Fruit fly (Drosophila melanogaster) whole organism: ENCODE data around the gene CG13063.

Experiments used
- EcR ChIP-seq, 2 experiments: fragments of >200 bp; optimal IDR thresholded peaks; 2 replicates each; lab custom pipeline; 2017; ENCODE audit warnings: missing biosample characterization in 2 of 2, missing genetic modification characterization in 2 of 2, missing genetic modification reagents in 2 of 2
- pan ChIP-seq: fragments of >200 bp; optimal IDR thresholded peaks from 2 replicates; lab custom pipeline; 2017
- usp ChIP-seq: fragments of >200 bp; optimal IDR thresholded peaks from 2 replicates; lab custom pipeline; 2017; ENCODE audit warnings: missing biosample characterization, missing genetic modification characterization, mixed read lengths

DNA sequence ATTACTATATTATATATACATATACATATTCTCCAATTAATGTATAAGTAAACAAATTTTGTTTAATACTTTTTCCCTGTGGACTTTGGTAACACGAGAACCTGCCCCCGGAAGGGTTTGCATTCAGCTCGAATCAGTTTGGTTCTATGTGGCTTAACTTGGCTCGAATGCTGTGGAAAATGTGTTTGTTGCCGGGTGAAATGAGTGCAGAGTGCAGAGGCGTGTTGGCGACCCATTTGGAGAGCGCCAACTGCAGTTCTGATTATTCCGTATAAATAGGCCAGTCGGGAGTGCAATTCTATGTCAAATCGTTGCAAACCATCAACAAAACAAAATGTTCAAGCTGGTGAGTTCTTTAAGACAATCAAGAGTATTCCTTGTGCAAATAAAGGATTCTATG, 11.3 kb downstream of the CG13063 start, which contains the start of gene Nplp3:
- no peak for TF ChIP-seq pan
- no peak for TF ChIP-seq usp (GFP tag; lab: Kevin White, UChicago)
- TF ChIP-seq EcR (GFP tag; optimal IDR thresholded peaks at IDR 0.05; lab: Kevin White, UChicago) = no peak
